Worm (Caenorhabditis elegans): Measurements from ENCODE around the gene dyrb-1.

DNA sequence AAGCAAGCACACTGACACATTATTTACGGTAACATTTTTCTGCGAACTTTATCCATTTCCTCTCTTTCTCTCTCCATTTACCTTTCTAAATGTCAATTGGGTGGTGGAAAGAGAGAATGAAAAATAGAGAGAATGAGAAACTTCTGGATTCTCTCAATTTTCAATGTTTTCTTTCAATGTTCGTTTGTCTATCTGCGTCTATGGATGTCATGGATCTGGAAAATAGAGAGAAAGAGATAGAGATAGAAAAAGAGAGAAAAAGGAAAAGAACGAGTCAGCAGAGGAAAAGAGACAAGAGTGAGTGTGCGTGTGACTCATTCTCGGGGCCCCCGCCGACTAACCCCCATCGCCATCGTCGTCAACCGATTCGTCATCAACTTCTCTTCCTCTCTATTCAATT, 5.9 kb upstream of the dyrb-1 start, which contains the start of gene jun-1:
- TF ChIP-seq fkh-10 (GFP tag; optimal IDR thresholded peaks at IDR 0.05) (peak; percentile 49), ztf-4 (tag; optimal IDR thresholded peaks at IDR 0.05) (peak; percentile 68), sptf-1 (tag; optimal IDR thresholded peaks at IDR 0.05) (no peak), ama-1 (optimal IDR thresholded peaks at IDR 0.05) (no peak), ztf-11 (tag; optimal IDR thresholded peaks at IDR 0.05) (no peak), nhr-19 (GFP tag; conservative IDR thresholded peaks at IDR 0.05) (peak; percentile 84)
